Fruit fly (Drosophila melanogaster): Measurements from ENCODE around the gene Pex19.

Gene Pex19

DNA sequence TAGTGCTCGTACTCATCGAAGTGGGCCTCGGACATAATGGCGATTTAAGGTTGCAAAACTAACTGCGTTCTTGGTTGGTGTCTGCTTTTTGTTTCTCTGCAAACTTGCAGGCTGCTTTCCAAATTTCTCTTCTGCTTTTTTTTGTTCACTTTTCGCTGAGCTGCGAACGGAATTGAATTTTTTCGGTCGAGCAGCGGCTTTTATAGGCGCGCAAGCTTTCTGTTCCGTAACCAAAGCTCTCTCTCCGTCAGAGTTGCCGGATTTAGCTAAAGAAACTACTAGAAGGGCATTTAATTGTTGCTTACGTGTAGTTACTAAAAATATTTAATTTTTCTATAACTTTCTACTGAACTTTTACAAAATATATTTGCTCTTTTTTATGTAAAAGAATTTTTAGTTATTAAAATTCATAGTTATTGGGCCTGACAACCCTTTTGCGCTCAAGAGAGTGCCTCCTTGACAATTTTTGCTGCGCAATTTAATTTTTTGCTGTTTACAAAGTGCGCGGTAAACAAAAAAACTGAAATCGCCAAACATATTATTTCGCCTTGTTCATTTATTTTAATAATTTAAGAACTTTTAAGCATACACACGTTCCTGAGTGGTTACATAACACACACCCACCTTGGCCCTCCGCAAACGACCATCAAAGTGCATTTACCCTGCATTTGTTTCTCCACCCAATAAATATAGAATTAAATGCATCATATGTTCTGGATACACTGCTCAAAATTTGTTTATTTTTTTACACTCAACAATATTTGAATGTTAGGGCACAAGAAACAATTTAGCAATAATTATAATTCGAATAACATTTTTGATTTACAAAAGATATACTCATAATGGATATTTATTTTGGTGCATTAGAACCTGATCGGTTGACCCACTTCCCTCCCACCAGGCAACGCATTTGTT is 45.4 kb upstream of the Pex19 start, which contains the start of gene CG6770 (continued):
- peak; percentile 55 for TF ChIP-seq abd-A (tag; optimal IDR thresholded peaks at IDR 0.05)
- peak; percentile 95 for TF ChIP-seq lab (GFP tag; optimal IDR thresholded peaks at IDR 0.05)
- peak; percentile 81 for TF ChIP-seq sens (GFP tag)
- peak; percentile 70 for TF ChIP-seq CG2889 (GFP tag; IDR thresholded peaks at IDR 0.05)
- peak; percentile 62 for TF ChIP-seq ewg (GFP tag; optimal IDR thresholded peaks at IDR 0.05)
- peak; percentile 85 for TF ChIP-seq CG3281 (GFP tag; optimal IDR thresholded peaks at IDR 0.05)
- TF ChIP-seq dpn (GFP tag; optimal IDR thresholded peaks at IDR 0.05), result peak; percentile 71
- no peak for TF ChIP-seq pb (GFP tag; optimal IDR thresholded peaks at IDR 0.05)
- peak; percentile 66 for TF ChIP-seq CG8388 (GFP tag; optimal IDR thresholded peaks at IDR 0.05)
- peak; percentile 80 for TF ChIP-seq tap (tag; optimal IDR thresholded peaks at IDR 0.05)
- peak; percentile 77 for TF ChIP-seq al (GFP tag; IDR thresholded peaks at IDR 0.05)
- peak; percentile 82 for TF ChIP-seq CoRest (tag; optimal IDR thresholded peaks at IDR 0.05)
- peak; percentile 1 for TF ChIP-seq shn (GFP tag; optimal IDR thresholded peaks at IDR 0.05)
- peak; percentile 71 for TF ChIP-seq gce (GFP tag; IDR thresholded peaks at IDR 0.05)
- peak; percentile 72 for TF ChIP-seq bcd (GFP tag; optimal IDR thresholded peaks at IDR 0.05)
- TF ChIP-seq CG3847 (GFP tag; IDR thresholded peaks at IDR 0.05), result peak; percentile 85
- peak; percentile 32 for TF ChIP-seq Lhr (GFP tag; optimal IDR thresholded peaks at IDR 0.05)
- peak; percentile 26 for TF ChIP-seq Dip3 (GFP tag; optimal IDR thresholded peaks at IDR 0.05)
- TF ChIP-seq dysf (GFP tag; IDR thresholded peaks at IDR 0.05), result peak; percentile 87
- TF ChIP-seq Hr39 (optimal IDR thresholded peaks at IDR 0.05), result no peak
- TF ChIP-seq CG10431 (GFP tag; optimal IDR thresholded peaks at IDR 0.05), result peak; percentile 47
- peak; percentile 65 for TF ChIP-seq CG15011 (GFP tag; optimal IDR thresholded peaks at IDR 0.05)
- TF ChIP-seq MTF-1 (GFP tag; optimal IDR thresholded peaks at IDR 0.05; ENCODE audit: borderline replicate concordance), result peak; percentile 9
- peak; percentile 32 for TF ChIP-seq CG30431 (GFP tag; optimal IDR thresholded peaks at IDR 0.05)
- peak; percentile 37 for TF ChIP-seq bab2 (GFP tag; optimal IDR thresholded peaks at IDR 0.05)
- peak; percentile 19 for TF ChIP-seq CG4424 (GFP tag; optimal IDR thresholded peaks at IDR 0.05)

DNA sequence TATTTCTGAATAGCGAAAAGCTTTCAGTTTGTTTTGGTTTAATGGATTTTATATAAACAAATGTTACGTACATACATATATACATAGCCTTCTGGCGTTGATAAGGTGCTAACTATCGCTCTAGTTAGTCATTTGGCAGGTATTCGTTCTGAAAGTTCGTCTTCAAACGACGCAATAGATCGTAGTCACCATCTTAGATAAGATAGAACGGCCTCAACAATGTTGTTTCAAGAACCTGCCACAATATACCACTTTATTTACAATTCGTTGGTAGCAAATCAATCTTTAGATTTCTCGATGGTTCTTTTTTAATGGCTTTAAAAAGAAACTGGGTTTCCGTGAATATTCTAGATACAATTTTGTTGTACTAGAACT is 44.8 kb upstream of the Pex19 start:
- TF ChIP-seq CG13894 (tag; optimal IDR thresholded peaks at IDR 0.05), result no peak
- TF ChIP-seq CG14441 (GFP tag; IDR thresholded peaks at IDR 0.05), result peak; percentile 34; the same call in 1 of the 2 replicates
- no peak for TF ChIP-seq dm (GFP tag; optimal IDR thresholded peaks at IDR 0.05)
- no peak for TF ChIP-seq usp (GFP tag; optimal IDR thresholded peaks at IDR 0.05)
- no peak for TF ChIP-seq Rx (GFP tag; IDR thresholded peaks at IDR 0.05)
- peak; percentile 29 for TF ChIP-seq CG6854 (GFP tag; optimal IDR thresholded peaks at IDR 0.05)
- no peak for TF ChIP-seq CG18619 (GFP tag; optimal IDR thresholded peaks at IDR 0.05)
- TF ChIP-seq ems (GFP tag; optimal IDR thresholded peaks at IDR 0.05), result no peak
- no peak for TF ChIP-seq zf30C (GFP tag; optimal IDR thresholded peaks at IDR 0.05)
- no peak for TF ChIP-seq NfI (GFP tag; optimal IDR thresholded peaks at IDR 0.05)
- TF ChIP-seq Lim3 (GFP tag; IDR thresholded peaks at IDR 0.05), result no peak
- peak; percentile 98 for TF ChIP-seq grn (GFP tag; optimal IDR thresholded peaks at IDR 0.05)
- TF ChIP-seq CG12942 (GFP tag; optimal IDR thresholded peaks at IDR 0.05), result no peak
- no peak for TF ChIP-seq pnt (GFP tag; optimal IDR thresholded peaks at IDR 0.05)
- TF ChIP-seq sug (tag; optimal IDR thresholded peaks at IDR 0.05), result peak; percentile 21
- no peak for TF ChIP-seq tio (GFP tag; optimal IDR thresholded peaks at IDR 0.05)
- TF ChIP-seq CG13624 (GFP tag; optimal IDR thresholded peaks at IDR 0.05), result peak; percentile 75
- TF ChIP-seq B-H1 (GFP tag; IDR thresholded peaks at IDR 0.05), result no peak
- no peak for TF ChIP-seq repo (GFP tag; optimal IDR thresholded peaks at IDR 0.05)
- no peak for TF ChIP-seq Hmx (GFP tag; optimal IDR thresholded peaks at IDR 0.05)
- TF ChIP-seq Deaf1 (tag; optimal IDR thresholded peaks at IDR 0.05), result peak; percentile 8
- peak; percentile 98 for TF ChIP-seq sd (tag; optimal IDR thresholded peaks at IDR 0.05)
- TF ChIP-seq exex (tag; optimal IDR thresholded peaks at IDR 0.05), result peak; percentile 80
- TF ChIP-seq fd102C (GFP tag; optimal IDR thresholded peaks at IDR 0.05), result no peak
- no peak for TF ChIP-seq Nf-YB (GFP tag; optimal IDR thresholded peaks at IDR 0.05)

Data from whole organism, embryonic.